Worm (Caenorhabditis elegans): Measurements from ENCODE around the gene Y57G11C.41.

Gene Y57G11C.41

DNA sequence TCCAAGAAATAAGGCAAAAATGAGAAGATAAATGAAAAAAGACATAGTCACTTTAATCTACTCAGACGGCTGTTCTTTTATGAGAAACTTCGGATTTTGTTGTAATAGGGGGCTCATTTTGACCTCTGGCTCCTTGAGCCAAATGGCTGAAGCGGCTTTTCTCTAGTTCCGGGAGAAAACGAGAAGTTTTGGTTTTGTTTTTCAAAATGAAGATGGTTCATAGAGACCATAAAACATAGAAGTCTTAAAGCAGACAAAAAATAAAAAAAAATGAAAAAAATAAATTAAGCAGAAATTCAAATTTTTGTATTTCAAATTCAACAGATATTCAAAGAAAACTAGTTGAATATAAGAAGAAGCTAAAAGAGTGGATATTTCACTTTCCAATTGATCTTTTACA is at the start of gene Y57G11C.41:
Gene Y57G11C.41, minus strand, starts transcription at position 101 of the 400 bp plus-strand sequence.
- no peak for TF ChIP-seq flt-1 (GFP tag; IDR thresholded peaks at IDR 0.05)

DNA sequence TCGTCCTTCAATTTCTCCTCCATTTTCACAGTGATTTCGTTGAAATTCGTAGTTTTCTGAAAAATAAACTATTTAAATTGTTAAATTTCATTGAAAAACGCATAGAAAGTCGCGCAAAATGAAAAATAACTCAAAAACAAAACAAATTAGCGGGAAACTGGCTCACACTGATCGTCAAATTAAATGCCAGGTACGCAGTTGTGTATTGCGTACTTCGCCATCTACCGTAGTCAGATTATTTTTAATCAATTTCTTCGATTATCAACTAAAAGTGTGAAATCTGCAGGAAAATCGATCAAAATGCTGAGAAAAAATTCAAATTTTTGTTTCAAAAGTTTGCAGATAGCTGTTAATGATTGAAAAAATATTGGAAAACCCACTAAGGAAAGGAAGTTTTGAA is 48.7 kb upstream of the Y57G11C.41 start, which contains the start of gene Y57G11C.499:
Gene Y57G11C.499, minus strand, starts transcription at position 23 of the 400 bp plus-strand sequence.
- TF ChIP-seq med-1 (GFP tag; optimal IDR thresholded peaks at IDR 0.05; ENCODE audit: insufficient read depth), result no peak
- no peak for TF ChIP-seq ztf-23 (GFP tag; IDR thresholded peaks at IDR 0.05)
- TF ChIP-seq klf-2 (GFP tag; conservative IDR thresholded peaks at IDR 0.05), result no peak
- no peak for TF ChIP-seq ztf-29 (GFP tag; IDR thresholded peaks at IDR 0.05)
- TF ChIP-seq tab-1 (GFP tag; IDR thresholded peaks at IDR 0.05), result no peak
- TF ChIP-seq cog-1 (tag; optimal IDR thresholded peaks at IDR 0.05), result no peak
- TF ChIP-seq flt-1 (GFP tag; IDR thresholded peaks at IDR 0.05), result no peak
- TF ChIP-seq T22C8.4 (GFP tag; IDR thresholded peaks at IDR 0.05), result no peak
- TF ChIP-seq ref-1 (GFP tag; conservative IDR thresholded peaks at IDR 0.05), result no peak

DNA sequence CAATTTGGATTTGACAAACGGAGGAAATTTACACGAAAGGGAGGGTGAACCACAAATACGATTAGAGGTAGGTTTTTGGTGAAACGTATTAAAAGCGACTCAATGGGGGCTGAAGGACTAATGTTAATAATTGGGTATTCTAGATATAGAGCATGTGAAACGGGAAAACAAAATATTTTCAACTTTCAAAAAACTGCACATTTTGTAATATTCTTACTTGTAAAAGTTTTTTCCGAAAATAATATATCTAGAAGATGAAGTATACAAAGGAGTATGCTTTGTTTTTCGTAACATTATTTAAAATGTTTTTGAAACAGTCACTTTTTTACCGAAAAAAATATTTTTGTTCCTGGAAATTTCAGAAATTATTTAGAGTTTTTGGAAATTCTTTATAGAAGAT is 35.7 kb upstream of the Y57G11C.41 start:
- TF ChIP-seq cog-1 (tag; optimal IDR thresholded peaks at IDR 0.05) (no peak), ref-1 (GFP tag; conservative IDR thresholded peaks at IDR 0.05) (no peak), tab-1 (GFP tag; IDR thresholded peaks at IDR 0.05) (no peak), med-1 (GFP tag; optimal IDR thresholded peaks at IDR 0.05; ENCODE audit: insufficient read depth) (no peak), flt-1 (GFP tag; IDR thresholded peaks at IDR 0.05) (no peak), ztf-29 (GFP tag; IDR thresholded peaks at IDR 0.05) (no peak), T22C8.4 (GFP tag; IDR thresholded peaks at IDR 0.05) (no peak), klf-2 (GFP tag; conservative IDR thresholded peaks at IDR 0.05) (no peak), ztf-23 (GFP tag; IDR thresholded peaks at IDR 0.05) (no peak)

DNA sequence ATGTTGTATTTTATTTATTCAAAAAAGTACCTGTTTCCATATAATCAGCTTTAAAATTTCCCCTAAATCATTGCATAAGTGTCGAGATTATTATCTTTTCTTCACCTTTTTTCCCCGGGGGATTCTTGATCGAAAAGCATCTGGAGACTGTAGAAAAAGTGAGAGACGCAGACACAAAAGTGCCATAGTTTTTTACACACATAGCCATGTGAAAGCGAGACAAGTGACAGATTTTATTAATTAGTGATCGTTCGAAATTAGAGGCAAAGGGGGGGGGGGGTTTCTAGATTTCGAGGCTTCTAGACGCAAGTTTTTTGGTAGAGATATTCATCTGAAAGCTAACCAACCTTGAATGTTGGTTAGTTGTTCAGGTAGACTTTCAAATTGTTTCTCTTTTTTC is 23.1 kb upstream of the Y57G11C.41 start:
- TF ChIP-seq ztf-23 (GFP tag; IDR thresholded peaks at IDR 0.05), result no peak
- no peak for TF ChIP-seq ztf-29 (GFP tag; IDR thresholded peaks at IDR 0.05)
- no peak for TF ChIP-seq T22C8.4 (GFP tag; IDR thresholded peaks at IDR 0.05)
- no peak for TF ChIP-seq ref-1 (GFP tag; conservative IDR thresholded peaks at IDR 0.05)
- no peak for TF ChIP-seq cog-1 (tag; optimal IDR thresholded peaks at IDR 0.05)
- no peak for TF ChIP-seq flt-1 (GFP tag; IDR thresholded peaks at IDR 0.05)

DNA sequence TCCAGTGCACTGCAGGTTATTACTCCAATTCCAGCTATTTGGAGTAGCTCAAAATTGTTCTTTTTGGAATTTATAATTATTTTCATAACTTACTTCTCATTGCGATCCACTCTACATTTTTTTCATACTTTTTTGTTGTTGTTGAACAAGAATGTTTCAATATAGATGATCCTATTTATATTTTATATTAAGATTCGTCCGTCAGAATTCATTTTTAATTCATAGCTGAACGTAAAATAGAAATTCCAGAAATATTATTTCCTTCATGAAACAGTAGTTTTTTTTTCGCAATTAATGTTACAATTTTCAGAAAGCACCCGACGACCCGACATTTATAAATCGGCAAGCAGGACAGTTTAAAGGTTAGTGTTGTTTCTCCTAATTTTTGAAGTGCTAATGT is 22.0 kb upstream of the Y57G11C.41 start, which contains the start of gene Y57G11C.42:
Gene Y57G11C.42, plus strand, starts transcription at position 301 of the 400 bp plus-strand sequence.
- TF ChIP-seq klf-2 (GFP tag; conservative IDR thresholded peaks at IDR 0.05), result no peak
- no peak for TF ChIP-seq med-1 (GFP tag; optimal IDR thresholded peaks at IDR 0.05; ENCODE audit: insufficient read depth)
- TF ChIP-seq cog-1 (tag; optimal IDR thresholded peaks at IDR 0.05), result no peak
- no peak for TF ChIP-seq ref-1 (GFP tag; conservative IDR thresholded peaks at IDR 0.05)
- no peak for TF ChIP-seq ztf-23 (GFP tag; IDR thresholded peaks at IDR 0.05)
- no peak for TF ChIP-seq flt-1 (GFP tag; IDR thresholded peaks at IDR 0.05)
- TF ChIP-seq tab-1 (GFP tag; IDR thresholded peaks at IDR 0.05), result no peak
- TF ChIP-seq T22C8.4 (GFP tag; IDR thresholded peaks at IDR 0.05), result no peak
- TF ChIP-seq ztf-29 (GFP tag; IDR thresholded peaks at IDR 0.05), result no peak

DNA sequence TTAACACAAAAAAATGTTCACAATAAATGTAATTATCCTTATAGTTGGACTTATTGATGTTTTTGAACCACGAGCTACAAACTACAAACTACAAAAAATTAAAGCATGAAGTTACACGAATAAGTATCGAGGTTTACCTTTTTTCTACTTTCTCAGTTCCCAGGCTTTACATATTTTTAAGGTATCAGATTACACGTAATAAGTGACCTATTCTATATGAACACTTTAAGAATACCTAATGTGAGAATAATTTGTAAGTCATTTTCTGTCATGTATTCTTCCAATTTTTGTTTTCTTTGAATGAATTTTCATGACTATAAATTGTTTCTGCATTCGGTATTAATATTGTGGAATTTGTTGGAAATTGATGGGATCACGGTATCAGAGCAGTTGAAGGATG is 9.3 kb upstream of the Y57G11C.41 start, which contains the start of gene lgc-8:
Gene lgc-8, plus strand, starts transcription at position 301 of the 400 bp plus-strand sequence.
- no peak for TF ChIP-seq flt-1 (GFP tag; IDR thresholded peaks at IDR 0.05)
- no peak for TF ChIP-seq med-1 (GFP tag; optimal IDR thresholded peaks at IDR 0.05; ENCODE audit: insufficient read depth)
- no peak for TF ChIP-seq ref-1 (GFP tag; conservative IDR thresholded peaks at IDR 0.05)
- TF ChIP-seq tab-1 (GFP tag; IDR thresholded peaks at IDR 0.05), result no peak
- TF ChIP-seq klf-2 (GFP tag; conservative IDR thresholded peaks at IDR 0.05), result no peak
- TF ChIP-seq ztf-23 (GFP tag; IDR thresholded peaks at IDR 0.05), result no peak
- no peak for TF ChIP-seq cog-1 (tag; optimal IDR thresholded peaks at IDR 0.05)

DNA sequence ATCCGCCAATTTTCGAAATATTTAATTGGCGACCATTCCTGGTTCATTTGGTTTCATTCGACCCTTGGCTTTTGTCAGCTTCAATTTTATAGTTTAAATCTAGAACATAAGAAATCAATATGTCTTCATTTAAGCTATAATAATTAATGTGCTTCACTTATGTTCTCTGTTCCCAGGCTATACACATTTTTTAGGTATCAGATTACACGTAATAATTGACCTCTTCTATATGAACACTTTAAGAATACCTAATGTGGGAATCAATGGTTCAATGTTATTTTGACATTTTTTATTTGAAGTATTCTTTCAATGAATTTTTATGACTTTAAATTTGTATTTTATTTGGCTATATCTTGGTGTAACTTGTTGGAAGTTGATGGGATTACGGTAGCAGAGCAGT is 3.1 kb upstream of the Y57G11C.41 start, which contains the start of gene lgc-7:
Gene lgc-7, plus strand, starts transcription at position 301 of the 400 bp plus-strand sequence.
- no peak for TF ChIP-seq cog-1 (tag; optimal IDR thresholded peaks at IDR 0.05)
- TF ChIP-seq T22C8.4 (GFP tag; IDR thresholded peaks at IDR 0.05), result no peak
- TF ChIP-seq ztf-29 (GFP tag; IDR thresholded peaks at IDR 0.05), result no peak
- no peak for TF ChIP-seq ref-1 (GFP tag; conservative IDR thresholded peaks at IDR 0.05)
- TF ChIP-seq tab-1 (GFP tag; IDR thresholded peaks at IDR 0.05), result no peak
- TF ChIP-seq klf-2 (GFP tag; conservative IDR thresholded peaks at IDR 0.05), result no peak
- TF ChIP-seq ztf-23 (GFP tag; IDR thresholded peaks at IDR 0.05), result no peak

DNA sequence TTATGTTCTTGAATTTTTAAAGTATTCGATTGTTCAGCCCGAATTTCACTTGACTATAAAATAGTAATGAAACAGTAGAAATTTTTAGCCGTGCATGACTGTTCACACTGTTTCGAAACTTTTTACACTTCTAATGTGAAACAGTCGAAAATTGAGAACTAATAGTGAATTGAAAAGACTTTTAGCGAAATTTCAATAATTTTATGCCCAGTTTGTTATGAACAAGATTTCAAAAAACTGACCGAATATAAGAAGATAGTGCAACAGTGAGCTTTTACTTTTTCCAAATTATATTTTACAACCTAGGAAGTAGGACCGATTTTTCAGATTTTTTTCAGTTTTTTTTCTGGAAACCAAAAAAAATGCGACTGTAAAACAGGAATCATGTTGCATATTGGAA is 1.2 kb downstream of the Y57G11C.41 start:
- TF ChIP-seq klf-2 (GFP tag; conservative IDR thresholded peaks at IDR 0.05) (no peak), ref-1 (GFP tag; conservative IDR thresholded peaks at IDR 0.05) (no peak), med-1 (GFP tag; optimal IDR thresholded peaks at IDR 0.05; ENCODE audit: insufficient read depth) (no peak), T22C8.4 (GFP tag; IDR thresholded peaks at IDR 0.05) (no peak), tab-1 (GFP tag; IDR thresholded peaks at IDR 0.05) (no peak), ztf-23 (GFP tag; IDR thresholded peaks at IDR 0.05) (no peak), cog-1 (tag; optimal IDR thresholded peaks at IDR 0.05) (no peak), flt-1 (GFP tag; IDR thresholded peaks at IDR 0.05) (no peak), ztf-29 (GFP tag; IDR thresholded peaks at IDR 0.05) (no peak)

DNA sequence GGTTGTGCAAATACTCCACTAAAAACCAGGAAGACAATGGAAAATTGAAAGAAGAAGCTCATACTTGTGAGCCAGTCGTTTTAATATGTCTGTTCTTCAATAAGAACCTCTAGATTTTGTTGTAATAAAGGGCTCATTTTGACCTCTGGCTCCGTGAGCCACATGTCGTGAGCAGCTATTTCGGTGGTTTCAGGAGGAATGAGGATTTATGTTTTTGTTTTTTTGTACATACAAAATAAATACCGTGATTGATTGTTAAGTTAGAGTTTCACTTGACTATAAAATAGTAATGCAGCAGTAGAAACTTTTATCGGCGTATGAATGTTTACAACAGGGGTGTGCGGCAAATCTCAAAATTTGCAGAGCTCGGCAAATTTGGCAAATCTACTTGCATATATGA is 2.0 kb downstream of the Y57G11C.41 start, which contains the start of gene Y57G11C.40:
Gene Y57G11C.40, minus strand, starts transcription at position 101 of the 400 bp plus-strand sequence.
- TF ChIP-seq klf-2 (GFP tag; conservative IDR thresholded peaks at IDR 0.05) (no peak), tab-1 (GFP tag; IDR thresholded peaks at IDR 0.05) (no peak), med-1 (GFP tag; optimal IDR thresholded peaks at IDR 0.05; ENCODE audit: insufficient read depth) (no peak), cog-1 (tag; optimal IDR thresholded peaks at IDR 0.05) (no peak), T22C8.4 (GFP tag; IDR thresholded peaks at IDR 0.05) (no peak)

DNA sequence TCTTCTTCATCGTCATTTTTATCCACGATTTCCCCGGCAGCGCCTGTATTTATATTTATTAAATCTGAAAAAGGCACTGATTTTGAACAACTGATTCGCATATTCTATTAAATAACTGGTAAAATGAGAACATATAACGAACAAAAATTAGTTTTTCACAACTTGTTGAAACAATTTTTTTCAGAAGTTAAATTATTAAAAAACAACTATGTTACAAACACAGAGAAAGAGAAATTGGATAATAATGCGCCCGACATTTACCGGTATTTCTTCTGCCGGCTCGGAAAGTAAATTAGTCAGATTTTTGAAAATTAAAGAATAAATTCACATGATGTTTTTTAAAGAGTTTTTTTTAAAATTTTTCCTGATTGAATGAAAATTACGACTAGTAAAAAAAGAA is 6.4 kb downstream of the Y57G11C.41 start, which contains the start of gene haf-8:
Gene haf-8, minus strand, starts transcription at position 101 of the 400 bp plus-strand sequence.
- TF ChIP-seq ztf-23 (GFP tag; IDR thresholded peaks at IDR 0.05) (no peak), med-1 (GFP tag; optimal IDR thresholded peaks at IDR 0.05; ENCODE audit: insufficient read depth) (no peak), tab-1 (GFP tag; IDR thresholded peaks at IDR 0.05) (no peak), flt-1 (GFP tag; IDR thresholded peaks at IDR 0.05) (no peak), klf-2 (GFP tag; conservative IDR thresholded peaks at IDR 0.05) (no peak), ref-1 (GFP tag; conservative IDR thresholded peaks at IDR 0.05) (no peak), cog-1 (tag; optimal IDR thresholded peaks at IDR 0.05) (no peak), T22C8.4 (GFP tag; IDR thresholded peaks at IDR 0.05) (no peak), ztf-29 (GFP tag; IDR thresholded peaks at IDR 0.05) (no peak)

All from whole organism, midembryonic.